Worm (Caenorhabditis elegans): Measurements from ENCODE around the gene him-5.

DNA sequence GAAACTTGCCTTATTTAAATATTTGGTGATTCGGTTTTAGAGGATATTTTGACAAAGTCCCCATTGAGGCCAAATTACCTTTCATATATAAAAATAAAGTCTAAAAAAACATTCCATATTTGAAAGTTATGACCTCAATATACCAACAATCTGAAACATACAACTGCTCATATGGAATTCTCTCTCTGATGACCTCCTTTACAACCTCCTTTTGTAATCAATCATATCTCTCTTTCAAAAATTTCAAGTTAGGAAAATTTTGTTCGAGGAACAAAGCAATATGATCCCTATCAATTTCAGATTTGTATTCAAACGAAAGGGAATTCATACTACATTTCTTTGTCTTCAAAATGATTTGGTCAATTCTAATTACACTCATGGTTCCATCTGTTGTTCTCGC, 10.7 kb upstream of the him-5 start, which contains the start of gene D1086.6:
- TF ChIP-seq ceh-14 (tag; optimal IDR thresholded peaks at IDR 0.05) (no peak), fkh-10 (GFP tag; optimal IDR thresholded peaks at IDR 0.05) (no peak), pax-1 (tag; optimal IDR thresholded peaks at IDR 0.05) (no peak), hlh-30 (tag; optimal IDR thresholded peaks at IDR 0.05; ENCODE audit: insufficient read depth) (no peak), ama-1 (optimal IDR thresholded peaks at IDR 0.05) (no peak), ceh-9 (tag; optimal IDR thresholded peaks at IDR 0.05) (no peak), ahr-1 (tag; optimal IDR thresholded peaks at IDR 0.05) (no peak), unc-3 (GFP tag; conservative IDR thresholded peaks at IDR 0.05) (no peak), unc-3 (tag; optimal IDR thresholded peaks at IDR 0.05) (no peak), hlh-6 (tag; optimal IDR thresholded peaks at IDR 0.05) (no peak), tbx-2 (tag; optimal IDR thresholded peaks at IDR 0.05) (no peak), elt-2 (tag; optimal IDR thresholded peaks at IDR 0.05) (no peak), hlh-15 (tag; optimal IDR thresholded peaks at IDR 0.05) (no peak), pha-2 (tag; optimal IDR thresholded peaks at IDR 0.05) (no peak)
